Worm (Caenorhabditis elegans): ENCODE data around the gene T20D3.5.

Gene T20D3.5

ce11 chrIV:9367852-9368627 lies 31.2 kb downstream of the T20D3.5 start (continued):
- TF ChIP-seq snpc-1.2 (GFP tag; IDR thresholded peaks at IDR 0.05) (no peak; the same call in 1 of the 2 replicates), mes-2 (tag; optimal IDR thresholded peaks at IDR 0.05; ENCODE audit: poor library complexity, severe bottlenecking) (peak; percentile 51), T20F7.1 (GFP tag; optimal IDR thresholded peaks at IDR 0.05) (no peak), nhr-76 (tag; optimal IDR thresholded peaks at IDR 0.05) (no peak), ceh-44 (GFP tag; IDR thresholded peaks at IDR 0.05) (no peak), lin-1 (GFP tag; IDR thresholded peaks at IDR 0.05) (no peak), lin-38 (GFP tag; IDR thresholded peaks at IDR 0.05) (peak; percentile 48), duxl-1 (tag; optimal IDR thresholded peaks at IDR 0.05; ENCODE audit: poor library complexity) (no peak), skn-1 (tag; optimal IDR thresholded peaks at IDR 0.05) (no peak), hlh-30 (tag; optimal IDR thresholded peaks at IDR 0.05; ENCODE audit: insufficient read depth) (peak; percentile 22), nhr-25 (tag; optimal IDR thresholded peaks at IDR 0.05; ENCODE audit: borderline replicate concordance, insufficient read depth) (no peak), Y105C5A.15 (GFP tag; IDR thresholded peaks at IDR 0.05) (no peak), mdt-29 (GFP tag; IDR thresholded peaks at IDR 0.05) (no peak), nhr-10 (tag; optimal IDR thresholded peaks at IDR 0.05) (no peak), hlh-11 (tag; optimal IDR thresholded peaks at IDR 0.05) (peak; percentile 44), nhr-41 (GFP tag; IDR thresholded peaks at IDR 0.05) (no peak), ctbp-1 (GFP tag; IDR thresholded peaks at IDR 0.05) (no peak), D1046.2 (GFP tag; IDR thresholded peaks at IDR 0.05) (no peak)

ce11 chrIV:9371126-9371525 lies 34.3 kb downstream of the T20D3.5 start, which contains the start of gene fbxc-58:
fbxc-58 (plus strand) TSS chrIV:9371508.
- TF ChIP-seq tra-1 (GFP tag; IDR thresholded peaks at IDR 0.05) (no peak), zip-2 (tag; optimal IDR thresholded peaks at IDR 0.05) (peak; percentile 84), zag-1 (tag; optimal IDR thresholded peaks at IDR 0.05) (no peak), daf-16 (GFP tag; optimal IDR thresholded peaks at IDR 0.05) (no peak), daf-16 (tag; optimal IDR thresholded peaks at IDR 0.05) (peak; percentile 44), ztf-7 (tag; optimal IDR thresholded peaks at IDR 0.05) (peak; percentile 18), dve-1 (tag; optimal IDR thresholded peaks at IDR 0.05; ENCODE audit: insufficient read depth) (peak; percentile 1), nhr-28 (tag; optimal IDR thresholded peaks at IDR 0.05) (peak; percentile 21), pqm-1 (tag; optimal IDR thresholded peaks at IDR 0.05) (peak; percentile 80), pha-4 (GFP tag; IDR thresholded peaks at IDR 0.05) (no peak), pha-4 (tag; optimal IDR thresholded peaks at IDR 0.05) (no peak), mep-1 (tag; optimal IDR thresholded peaks at IDR 0.05) (no peak), T20F7.1 (GFP tag; optimal IDR thresholded peaks at IDR 0.05) (peak; percentile 4), R02D3.7 (tag; optimal IDR thresholded peaks at IDR 0.05) (no peak)

ce11 chrIV:9374529-9374928 lies 37.7 kb downstream of the T20D3.5 start, which contains the start of gene C10C5.3:
C10C5.3 (plus strand) TSS chrIV:9374829.
- TF ChIP-seq duxl-1 (tag; optimal IDR thresholded peaks at IDR 0.05; ENCODE audit: poor library complexity) (no peak), dmd-6 (GFP tag; IDR thresholded peaks at IDR 0.05) (peak; percentile 21; the same call in 1 of the 2 replicates), aha-1 (tag) (peak; percentile 26), dve-1 (tag; optimal IDR thresholded peaks at IDR 0.05; ENCODE audit: insufficient read depth) (peak; percentile 50)

ce11 chrIV:9376550-9376949 lies 39.7 kb downstream of the T20D3.5 start:
- TF ChIP-seq Y105C5A.15 (GFP tag; IDR thresholded peaks at IDR 0.05) (no peak), hlh-30 (tag; optimal IDR thresholded peaks at IDR 0.05; ENCODE audit: insufficient read depth) (peak; percentile 36), nhr-28 (tag; optimal IDR thresholded peaks at IDR 0.05) (peak; percentile 39), T26A8.4 (GFP tag; IDR thresholded peaks at IDR 0.05) (no peak), dmd-6 (GFP tag; IDR thresholded peaks at IDR 0.05) (peak; percentile 70), mep-1 (tag; optimal IDR thresholded peaks at IDR 0.05) (no peak), dve-1 (tag; optimal IDR thresholded peaks at IDR 0.05; ENCODE audit: insufficient read depth) (peak; percentile 49), ceh-20 (GFP tag; IDR thresholded peaks at IDR 0.05) (no peak), lsy-2 (tag; optimal IDR thresholded peaks at IDR 0.05) (peak in 1 of 2 experiments; percentile 31), F44E2.7 (GFP tag; IDR thresholded peaks at IDR 0.05) (no peak), ceh-62 (tag; optimal IDR thresholded peaks at IDR 0.05) (no peak), mdl-1 (tag; optimal IDR thresholded peaks at IDR 0.05) (no peak), zip-2 (tag; optimal IDR thresholded peaks at IDR 0.05) (no peak), nhr-25 (tag; optimal IDR thresholded peaks at IDR 0.05; ENCODE audit: borderline replicate concordance, insufficient read depth) (peak; percentile 65), spr-1 (tag; optimal IDR thresholded peaks at IDR 0.05) (no peak), ceh-82 (tag; optimal IDR thresholded peaks at IDR 0.05) (no peak), nhr-76 (tag; optimal IDR thresholded peaks at IDR 0.05) (peak; percentile 45), tra-1 (GFP tag; IDR thresholded peaks at IDR 0.05) (peak; percentile 59; the same call in 1 of the 2 replicates)

Measured in whole organism, L4 larva.